Worm (Caenorhabditis elegans) whole organism, midembryonic: ENCODE results near the gene ced-7.

Experiments
- T22C8.4 ChIP-seq: fragments of 200-800 bp; sonication (Bioruptor generic); IDR thresholded peaks from 2 replicates; pipeline ENCODE4 v1.3.6; 2022; ENCODE audit warnings: missing genetic modification characterization, missing compliant biosample characterization
- cog-1 ChIP-seq: sonication (generic microtip); optimal IDR thresholded peaks from 2 replicates; lab custom pipeline; 2016; ENCODE audit warnings: missing genetic modification characterization, missing compliant biosample characterization
- flt-1 ChIP-seq: fragments of 200-800 bp; sonication (Bioruptor generic); IDR thresholded peaks from 2 replicates; pipeline ENCODE4 v1.3.6; 2022; ENCODE audit warnings: missing genetic modification characterization, missing compliant biosample characterization
- klf-2 ChIP-seq: fragments of 200-800 bp; sonication (Bioruptor generic); conservative IDR thresholded peaks from 2 replicates; pipeline ENCODE4 v1.3.6; 2022; ENCODE audit warnings: missing genetic modification reagents, missing genetic modification characterization, missing compliant biosample characterization
- med-1 ChIP-seq: sonication (generic microtip); optimal IDR thresholded peaks from 2 replicates; lab custom pipeline; 2017; ENCODE audit warnings: missing genetic modification characterization, mild to moderate bottlenecking, missing compliant biosample characterization, antibody characterized with exemption, missing genetic modification reagents; ENCODE audit not compliant: insufficient read depth
- ref-1 ChIP-seq: fragments of 200-800 bp; sonication (Bioruptor generic); conservative IDR thresholded peaks from 2 replicates; pipeline ENCODE4 v1.3.6; 2022; ENCODE audit warnings: missing genetic modification reagents, missing genetic modification characterization, missing compliant biosample characterization
- tab-1 ChIP-seq: fragments of 200-800 bp; sonication (Bioruptor generic); IDR thresholded peaks from 2 replicates; pipeline ENCODE4 v1.3.6; 2022; ENCODE audit warnings: missing genetic modification characterization, missing compliant biosample characterization
- ztf-23 ChIP-seq: fragments of 200-800 bp; sonication (Bioruptor generic); IDR thresholded peaks from 2 replicates; pipeline ENCODE4 v1.3.6; 2022; ENCODE audit warnings: missing genetic modification reagents, missing genetic modification characterization, missing compliant biosample characterization
- ztf-29 ChIP-seq: fragments of 200-800 bp; sonication (Bioruptor generic); IDR thresholded peaks from 2 replicates; pipeline ENCODE4 v1.3.6; 2022; ENCODE audit warnings: missing genetic modification reagents, missing genetic modification characterization, missing compliant biosample characterization

The ced-7 gene

DNA sequence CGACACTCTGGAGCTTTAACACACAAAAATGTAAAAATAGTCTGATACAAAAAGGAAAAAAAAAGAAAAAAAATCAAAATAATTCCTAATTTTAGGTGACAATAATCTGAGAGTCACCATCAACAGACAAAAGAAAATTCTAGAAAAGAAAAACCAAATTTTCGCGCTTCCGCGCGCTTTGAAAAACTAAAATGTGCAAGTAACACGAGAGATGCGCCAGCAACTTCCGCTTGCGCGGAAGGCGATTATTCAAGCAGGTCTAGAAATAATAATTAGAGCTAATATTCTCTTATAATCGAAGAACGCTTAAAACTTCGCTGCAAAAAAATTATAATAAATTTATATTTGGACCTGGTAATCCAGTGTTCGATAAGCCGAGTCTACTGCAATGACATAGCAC lies 37.0 kb upstream of the ced-7 start:
- TF ChIP-seq cog-1 (tag; lab: Kevin White, UChicago) (no peak), klf-2 (GFP tag; lab: Robert Waterston, UW) (no peak), tab-1 (GFP tag; lab: Robert Waterston, UW) (no peak)

DNA sequence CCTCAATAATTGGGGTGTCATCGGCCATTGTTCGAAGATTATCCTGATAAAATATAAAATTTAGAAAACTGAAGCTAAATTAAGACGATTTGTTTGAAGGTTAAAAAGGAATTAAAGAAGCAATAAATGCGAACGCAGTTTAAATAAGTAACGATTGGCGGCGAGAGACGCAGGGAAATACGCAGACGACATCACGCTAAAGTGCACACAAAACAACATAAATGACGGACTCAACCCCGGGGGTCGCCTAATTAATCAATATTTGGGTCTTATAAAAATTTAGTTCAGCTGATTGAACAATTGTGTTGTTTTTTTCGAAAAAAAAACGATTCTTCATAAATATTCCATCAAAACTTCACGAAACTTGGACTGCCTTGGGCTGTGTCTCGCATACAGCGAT lies 36.5 kb upstream of the ced-7 start, which contains the start of gene hcp-3:
hcp-3 (minus strand) TSS at position 45 of the 400 bp plus-strand sequence.
- no peak for TF ChIP-seq ztf-29 (GFP tag; lab: Robert Waterston, UW)
- peak; percentile 85 for TF ChIP-seq T22C8.4 (GFP tag; lab: Robert Waterston, UW)

ce11 chrIII:9615114-9615513 lies 35.2 kb upstream of the ced-7 start:
- TF ChIP-seq klf-2 (GFP tag; lab: Robert Waterston, UW) (no peak), T22C8.4 (GFP tag; lab: Robert Waterston, UW) (no peak), ref-1 (GFP tag; lab: Robert Waterston, UW) (no peak), ztf-23 (GFP tag; lab: Robert Waterston, UW) (no peak), ztf-29 (GFP tag; lab: Robert Waterston, UW) (no peak), tab-1 (GFP tag; lab: Robert Waterston, UW) (no peak), med-1 (GFP tag; lab: Kevin White, UChicago) (no peak), cog-1 (tag; lab: Kevin White, UChicago) (no peak), flt-1 (no peak)

DNA sequence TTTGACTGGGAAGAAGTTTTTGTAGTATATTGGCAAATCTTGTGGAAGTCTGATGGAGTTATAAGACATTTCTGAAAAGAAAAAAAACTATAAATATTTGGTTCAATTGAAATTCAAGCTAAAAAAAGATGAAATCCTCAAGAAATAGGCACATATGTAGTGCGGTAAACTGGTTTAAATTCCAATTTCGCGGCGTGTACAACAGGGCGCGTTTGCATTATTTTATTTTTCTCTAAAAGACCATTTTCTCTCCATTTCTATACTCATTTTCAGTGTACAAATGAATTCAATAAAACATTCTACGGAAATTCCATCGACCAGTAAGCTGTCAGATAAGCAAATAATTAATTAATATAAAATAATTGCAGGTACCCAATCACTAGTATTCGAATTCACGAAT lies 34.3 kb upstream of the ced-7 start, which contains the start of the genes pri-1 and F58A4.6:
pri-1 (minus strand) TSS at position 71 of the 400 bp plus-strand sequence.
F58A4.6 (plus strand) TSS at position 272 of the 400 bp plus-strand sequence.
- TF ChIP-seq ztf-29 (GFP tag; lab: Robert Waterston, UW): no peak
- TF ChIP-seq med-1 (GFP tag; lab: Kevin White, UChicago): no peak
- no peak for TF ChIP-seq cog-1 (tag; lab: Kevin White, UChicago)
- TF ChIP-seq flt-1: no peak

ce11 chrIII:9612097-9612496 lies 32.2 kb upstream of the ced-7 start, which contains the start of gene bbs-4:
bbs-4 (minus strand) TSS chrIII:9612197.
- TF ChIP-seq flt-1 (no peak), ztf-23 (GFP tag; lab: Robert Waterston, UW) (no peak), tab-1 (GFP tag; lab: Robert Waterston, UW) (no peak), cog-1 (tag; lab: Kevin White, UChicago) (no peak), ztf-29 (GFP tag; lab: Robert Waterston, UW) (no peak), T22C8.4 (GFP tag; lab: Robert Waterston, UW) (no peak)

DNA sequence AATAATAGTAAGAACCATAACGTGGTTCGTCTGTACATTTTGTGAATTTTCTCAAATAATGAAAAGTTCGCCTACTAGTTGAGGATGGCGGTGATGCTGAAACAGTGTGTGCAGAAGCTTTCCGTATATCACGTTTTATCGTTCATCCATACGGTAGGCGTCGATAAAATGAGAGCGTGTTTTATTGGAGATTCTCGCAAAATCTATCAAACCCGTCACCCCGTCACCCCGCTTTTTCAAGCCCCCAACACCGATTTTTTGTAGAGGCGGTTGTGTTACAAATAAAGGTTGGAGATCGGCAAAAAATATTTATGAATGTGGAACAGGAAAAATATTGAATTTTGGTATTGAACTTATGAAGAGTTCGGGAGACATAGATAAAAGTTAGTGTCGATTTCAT lies 28.8 kb upstream of the ced-7 start, which contains the start of gene clec-161:
clec-161 (minus strand) TSS at position 101 of the 400 bp plus-strand sequence.
- TF ChIP-seq med-1 (GFP tag; lab: Kevin White, UChicago): no peak
- TF ChIP-seq tab-1 (GFP tag; lab: Robert Waterston, UW): no peak
- TF ChIP-seq ref-1 (GFP tag; lab: Robert Waterston, UW): no peak
- TF ChIP-seq cog-1 (tag; lab: Kevin White, UChicago): no peak
- no peak for TF ChIP-seq T22C8.4 (GFP tag; lab: Robert Waterston, UW)

DNA sequence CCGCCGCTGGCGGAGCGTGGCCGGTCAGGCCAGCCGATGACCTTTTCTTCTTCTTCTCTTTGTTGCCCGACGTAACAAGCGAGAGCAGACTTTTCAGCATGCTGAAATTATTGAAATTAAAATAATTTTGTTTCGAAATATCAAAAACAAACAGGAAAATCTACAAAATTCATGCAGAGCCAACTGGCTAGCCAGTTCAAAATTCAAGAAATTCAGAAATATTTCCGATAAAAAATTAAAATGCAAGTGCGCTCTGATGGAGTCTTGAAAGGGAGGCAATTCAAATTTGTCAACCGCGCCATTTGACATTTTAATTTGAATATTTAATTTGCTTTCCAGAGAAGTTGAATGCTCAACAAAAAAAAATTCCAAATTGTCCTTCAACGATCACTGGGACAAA lies 20.8 kb upstream of the ced-7 start, which contains the start of gene F58A4.2:
F58A4.2 (minus strand) TSS at position 101 of the 400 bp plus-strand sequence.
- no peak for TF ChIP-seq med-1 (GFP tag; lab: Kevin White, UChicago)
- no peak for TF ChIP-seq klf-2 (GFP tag; lab: Robert Waterston, UW)
- TF ChIP-seq T22C8.4 (GFP tag; lab: Robert Waterston, UW): no peak
- no peak for TF ChIP-seq flt-1
- no peak for TF ChIP-seq tab-1 (GFP tag; lab: Robert Waterston, UW)
- TF ChIP-seq ztf-29 (GFP tag; lab: Robert Waterston, UW): no peak
- TF ChIP-seq ztf-23 (GFP tag; lab: Robert Waterston, UW): no peak
- no peak for TF ChIP-seq cog-1 (tag; lab: Kevin White, UChicago)
- TF ChIP-seq ref-1 (GFP tag; lab: Robert Waterston, UW): no peak

DNA sequence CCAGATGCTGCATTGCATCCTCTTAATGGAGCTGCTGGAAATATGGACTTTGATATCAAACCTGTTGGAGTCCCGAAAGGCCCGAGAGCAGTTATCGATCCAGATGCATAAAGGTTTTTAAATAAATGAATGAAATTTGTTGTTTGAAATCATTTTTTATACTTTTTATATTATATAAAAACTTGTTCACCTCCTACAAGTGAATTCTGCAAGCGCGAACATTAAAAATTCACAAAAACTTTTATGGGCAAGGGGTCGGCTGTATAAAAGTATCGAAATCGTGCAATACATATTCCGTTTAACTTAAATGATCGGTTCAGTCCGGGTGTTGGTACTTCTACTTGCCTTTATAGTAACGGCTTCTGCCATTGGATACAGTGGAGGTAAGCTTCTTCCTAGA lies 18.3 kb upstream of the ced-7 start, which contains the start of gene F58A4.1:
F58A4.1 (plus strand) TSS at position 301 of the 400 bp plus-strand sequence.
- TF ChIP-seq ztf-23 (GFP tag; lab: Robert Waterston, UW) (no peak), T22C8.4 (GFP tag; lab: Robert Waterston, UW) (no peak), klf-2 (GFP tag; lab: Robert Waterston, UW) (no peak), tab-1 (GFP tag; lab: Robert Waterston, UW) (no peak)

DNA sequence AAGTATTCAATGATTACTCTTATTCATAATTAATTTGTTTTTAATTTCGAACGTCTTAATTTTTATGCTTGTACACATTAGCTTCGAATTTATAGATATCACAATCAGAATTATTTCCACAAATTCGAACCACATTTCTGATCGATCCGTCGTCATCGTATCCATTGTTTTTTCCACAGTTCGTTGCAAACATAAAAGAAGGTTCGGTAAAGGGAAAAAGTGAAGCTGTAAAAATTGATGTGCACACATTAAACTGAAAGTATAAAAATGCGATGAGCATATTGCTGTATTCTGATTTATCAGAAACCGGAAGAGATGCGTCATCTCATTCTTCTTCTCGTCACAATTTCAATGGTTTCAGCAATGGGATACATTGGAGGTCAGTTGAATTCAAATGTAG lies 17.2 kb upstream of the ced-7 start, which contains the start of gene C48B4.12:
C48B4.12 (plus strand) TSS at position 301 of the 400 bp plus-strand sequence.
- TF ChIP-seq ztf-23 (GFP tag; lab: Robert Waterston, UW) (no peak), T22C8.4 (GFP tag; lab: Robert Waterston, UW) (no peak), ztf-29 (GFP tag; lab: Robert Waterston, UW) (no peak), tab-1 (GFP tag; lab: Robert Waterston, UW) (no peak), flt-1 (no peak), cog-1 (tag; lab: Kevin White, UChicago) (no peak), med-1 (GFP tag; lab: Kevin White, UChicago) (no peak)

DNA sequence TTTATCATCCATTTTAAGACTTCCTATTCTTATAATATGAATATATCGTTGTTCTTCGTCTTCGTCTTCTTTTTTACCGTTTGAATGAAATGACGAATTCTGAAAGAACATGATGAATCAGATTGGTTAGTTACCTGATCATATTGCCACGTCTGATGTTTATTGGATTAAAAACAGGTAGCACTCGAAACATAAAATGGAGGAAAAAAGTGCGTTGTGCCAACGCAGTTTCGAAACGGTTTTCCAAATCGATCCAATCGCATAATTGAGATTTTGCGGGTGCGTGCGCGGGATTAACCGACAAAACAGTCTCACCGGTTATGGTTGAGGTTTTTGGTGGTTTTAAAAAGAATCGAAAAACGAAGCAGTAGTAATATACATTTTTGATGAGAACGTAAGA lies 15.7 kb upstream of the ced-7 start, which contains the start of gene rom-2:
rom-2 (minus strand) TSS at position 101 of the 400 bp plus-strand sequence.
- no peak for TF ChIP-seq T22C8.4 (GFP tag; lab: Robert Waterston, UW)
- TF ChIP-seq flt-1: no peak
- no peak for TF ChIP-seq ref-1 (GFP tag; lab: Robert Waterston, UW)
- TF ChIP-seq ztf-23 (GFP tag; lab: Robert Waterston, UW): no peak
- no peak for TF ChIP-seq cog-1 (tag; lab: Kevin White, UChicago)
- no peak for TF ChIP-seq ztf-29 (GFP tag; lab: Robert Waterston, UW)
- no peak for TF ChIP-seq tab-1 (GFP tag; lab: Robert Waterston, UW)
